Worm (Caenorhabditis elegans) whole organism, L2 larva: Measurements from ENCODE around the gene srh-132.

Experiments
- egl-27 ChIP-seq: sonication (generic microtip); optimal IDR thresholded peaks from 3 replicates; lab custom pipeline; 2017; ENCODE audit warnings: missing biosample characterization, missing genetic modification reagents, missing genetic modification characterization
- elt-3 ChIP-seq: sonication (generic microtip); optimal IDR thresholded peaks from 2 replicates; lab custom pipeline; 2017; ENCODE audit warnings: missing biosample characterization, missing genetic modification characterization
- fos-1 ChIP-seq: fragments of 150-350 bp; optimal IDR thresholded peaks from 2 replicates; lab custom pipeline; 2014; ENCODE audit warnings: missing biosample characterization, missing genetic modification characterization
- mab-5 ChIP-seq: fragments of 150-350 bp; optimal IDR thresholded peaks from 2 replicates; lab custom pipeline; 2014; ENCODE audit warnings: missing biosample characterization, missing genetic modification characterization
- nhr-11 ChIP-seq: fragments of 150-350 bp; optimal IDR thresholded peaks from 2 replicates; lab custom pipeline; 2014; ENCODE audit warnings: missing biosample characterization, missing genetic modification characterization
- nhr-25 ChIP-seq: fragments of 150-350 bp; sonication (generic microtip); optimal IDR thresholded peaks from 3 replicates; lab custom pipeline; 2014; ENCODE audit warnings: missing biosample characterization, missing genetic modification characterization
- nhr-6 ChIP-seq: fragments of 150-350 bp; optimal IDR thresholded peaks from 2 replicates; lab custom pipeline; 2014; ENCODE audit warnings: missing biosample characterization, missing genetic modification characterization
- sma-3 ChIP-seq: sonication (generic microtip); optimal IDR thresholded peaks from 2 replicates; lab custom pipeline; 2016; ENCODE audit warnings: missing genetic modification reagents, missing genetic modification characterization, missing compliant biosample characterization
- snpc-4 ChIP-seq: fragments of 150-350 bp; optimal IDR thresholded peaks from 2 replicates; lab custom pipeline; 2014; ENCODE audit warnings: missing biosample characterization, missing genetic modification characterization
- unc-39 ChIP-seq: fragments of 150-350 bp; optimal IDR thresholded peaks from 2 replicates; lab custom pipeline; 2014; ENCODE audit warnings: missing biosample characterization, missing genetic modification characterization
- zag-1 ChIP-seq: fragments of 150-350 bp; optimal IDR thresholded peaks from 2 replicates; lab custom pipeline; 2014; ENCODE audit warnings: missing biosample characterization, missing genetic modification characterization
- ztf-11 ChIP-seq: sonication (generic microtip); optimal IDR thresholded peaks from 2 replicates; lab custom pipeline; 2017; ENCODE audit warnings: missing biosample characterization, missing genetic modification characterization

DNA sequence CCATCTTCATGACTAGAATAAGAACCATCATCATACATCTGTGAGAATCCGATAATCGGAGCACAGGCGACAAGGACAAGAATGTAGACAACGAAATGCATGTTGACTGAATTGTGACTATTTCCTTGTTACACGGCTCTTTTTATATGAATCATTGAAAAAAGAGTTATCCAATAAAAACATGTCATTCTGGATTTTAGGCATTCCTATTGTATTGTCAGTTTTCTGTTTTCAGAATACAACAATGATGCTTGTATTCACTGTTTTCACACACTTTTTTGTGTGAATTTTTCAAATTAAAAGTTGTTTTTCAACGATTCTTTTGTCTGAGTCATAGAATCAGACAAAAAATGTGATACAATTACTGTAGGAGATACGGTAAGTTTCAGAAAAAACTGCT, 26.4 kb downstream of the srh-132 start, which contains the start of gene F20E11.18:
- TF ChIP-seq fos-1 (no peak), elt-3 (tag; lab: Kevin White, UChicago) (no peak), sma-3 (no peak), mab-5 (tag; lab: Kevin White, UChicago) (no peak), nhr-6 (tag; lab: Kevin White, UChicago) (no peak), egl-27 (no peak), zag-1 (tag; lab: Kevin White, UChicago) (no peak), ztf-11 (tag; lab: Kevin White, UChicago) (no peak), nhr-25 (tag; lab: Kevin White, UChicago) (no peak), snpc-4 (tag; lab: Kevin White, UChicago) (no peak), unc-39 (no peak), nhr-11 (tag; lab: Kevin White, UChicago) (no peak)
